Worm (Caenorhabditis elegans): Measurements from ENCODE around the gene F28H7.7.

Gene F28H7.7

DNA sequence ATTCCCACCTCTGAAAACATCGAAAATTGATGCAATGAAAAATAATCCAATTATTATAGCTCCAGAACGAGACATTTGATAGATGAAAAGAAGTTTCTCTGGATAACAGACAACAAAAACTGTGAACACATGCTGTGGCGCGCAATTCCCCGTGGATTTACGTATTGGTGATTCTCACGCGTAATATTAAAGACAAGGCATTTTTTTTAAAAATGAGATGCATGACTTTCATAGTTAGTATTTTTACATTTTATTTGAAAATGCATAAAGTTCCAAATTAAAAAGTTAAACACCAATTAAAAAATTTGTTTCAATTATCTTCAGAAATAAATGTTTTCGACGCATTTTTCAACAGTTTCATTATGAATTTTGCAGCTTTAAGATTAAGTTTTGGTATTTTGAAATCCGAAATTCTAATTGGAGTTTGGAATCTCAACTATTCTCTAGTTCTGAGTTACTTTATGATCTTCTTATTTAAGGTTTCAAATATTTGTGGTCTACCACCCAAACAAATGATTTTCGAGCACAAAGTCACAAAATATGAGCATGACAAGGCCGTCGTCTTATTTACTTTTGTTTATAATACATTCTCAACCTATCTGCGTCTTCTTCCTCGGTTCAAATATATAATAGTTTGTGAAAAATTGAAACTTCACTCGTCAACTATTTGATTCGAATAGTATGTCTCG lies 6.5 kb downstream of the F28H7.7 start, which contains the start of the genes selt-1.2 and F28H7.2:
Gene selt-1.2 (minus strand): TSS at position 101 of the 689 bp plus-strand sequence.
Gene F28H7.2 (plus strand): TSS at position 639 of the 689 bp plus-strand sequence.
- peak; percentile 4 for TF ChIP-seq nhr-20 (tag; optimal IDR thresholded peaks at IDR 0.05)
- TF ChIP-seq nhr-84 (tag; optimal IDR thresholded peaks at IDR 0.05): no peak
- TF ChIP-seq efl-1 (optimal IDR thresholded peaks at IDR 0.05): no peak
- TF ChIP-seq efl-1 (GFP tag; optimal IDR thresholded peaks at IDR 0.05 in 1 of 2): peak in 1 of 2 experiments; percentile 77

DNA sequence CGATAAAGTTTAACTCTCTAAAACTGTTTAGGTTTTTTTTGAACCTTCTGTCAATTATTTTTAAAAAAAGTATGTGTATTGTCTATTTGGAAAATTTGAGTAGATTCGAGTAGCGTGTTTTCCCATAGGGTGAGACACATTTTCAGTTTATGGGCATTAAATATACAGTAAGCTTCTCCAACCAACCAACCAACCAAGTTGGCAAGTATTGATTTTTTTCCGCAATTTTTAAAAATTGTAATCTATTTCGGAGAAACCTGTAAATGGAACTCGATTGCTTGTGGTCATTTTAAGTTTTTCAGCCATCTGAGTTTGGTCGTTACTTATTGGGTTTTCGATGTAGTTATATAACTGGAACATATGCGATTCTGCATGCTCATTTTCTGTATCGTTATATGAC lies 8.9 kb downstream of the F28H7.7 start, which contains the start of gene srj-21:
Gene srj-21 (plus strand): TSS at position 301 of the 400 bp plus-strand sequence.
- TF ChIP-seq unc-86 (tag; optimal IDR thresholded peaks at IDR 0.05) (no peak), nhr-90 (tag; optimal IDR thresholded peaks at IDR 0.05; ENCODE audit: poor library complexity) (no peak), sox-4 (tag; optimal IDR thresholded peaks at IDR 0.05) (no peak), C04F5.9 (tag; optimal IDR thresholded peaks at IDR 0.05) (no peak), lin-13 (GFP tag; optimal IDR thresholded peaks at IDR 0.05) (no peak), unc-98 (GFP tag; IDR thresholded peaks at IDR 0.05) (no peak), sup-37 (GFP tag; optimal IDR thresholded peaks at IDR 0.05) (no peak), fos-1 (tag; optimal IDR thresholded peaks at IDR 0.05) (no peak), skn-1 (tag; optimal IDR thresholded peaks at IDR 0.05) (no peak), aly-2 (tag; optimal IDR thresholded peaks at IDR 0.05) (no peak), nhr-77 (tag; optimal IDR thresholded peaks at IDR 0.05) (no peak)

- TF ChIP-seq unc-62 (GFP tag; optimal IDR thresholded peaks at IDR 0.05) (no peak), pag-3 (tag; optimal IDR thresholded peaks at IDR 0.05; ENCODE audit: borderline replicate concordance, insufficient read depth) (no peak), aha-1 (tag; optimal IDR thresholded peaks at IDR 0.05) (no peak), C04F5.9 (tag; optimal IDR thresholded peaks at IDR 0.05) (no peak), lin-13 (GFP tag; optimal IDR thresholded peaks at IDR 0.05) (no peak), nhr-71 (tag; optimal IDR thresholded peaks at IDR 0.05) (no peak), snpc-4 (tag; optimal IDR thresholded peaks at IDR 0.05) (no peak), snu-23 (GFP tag; optimal IDR thresholded peaks at IDR 0.05) (no peak), isw-1 (GFP tag; IDR thresholded peaks at IDR 0.05) (no peak), nhr-76 (tag; optimal IDR thresholded peaks at IDR 0.05) (no peak), nhr-47 (tag; optimal IDR thresholded peaks at IDR 0.05) (no peak), elt-3 (tag; optimal IDR thresholded peaks at IDR 0.05) (no peak), efl-1 (optimal IDR thresholded peaks at IDR 0.05) (no peak), efl-1 (GFP tag; optimal IDR thresholded peaks at IDR 0.05 in 1 of 2) (no peak)
Measured at ce11 chrV:10743649-10744048, 10.3 kb downstream of the F28H7.7 start, which contains the start of gene srj-22. TSS of gene srj-22 (minus strand) at chrV:10743749.

ce11 chrV:10741357-10741756 lies 12.6 kb downstream of the F28H7.7 start, which contains the start of gene ZC302.3:
TSS of gene ZC302.3 (minus strand) at chrV:10741457.
- TF ChIP-seq nhr-76 (tag; optimal IDR thresholded peaks at IDR 0.05) (no peak), dpl-1 (GFP tag; optimal IDR thresholded peaks at IDR 0.05) (no peak), efl-1 (optimal IDR thresholded peaks at IDR 0.05) (no peak), efl-1 (GFP tag; optimal IDR thresholded peaks at IDR 0.05 in 1 of 2) (peak in 1 of 2 experiments; percentile 69), nhr-12 (tag; optimal IDR thresholded peaks at IDR 0.05) (no peak), blmp-1 (tag; optimal IDR thresholded peaks at IDR 0.05) (no peak), mef-2 (tag; optimal IDR thresholded peaks at IDR 0.05) (no peak), fkh-8 (tag; optimal IDR thresholded peaks at IDR 0.05) (no peak)

DNA sequence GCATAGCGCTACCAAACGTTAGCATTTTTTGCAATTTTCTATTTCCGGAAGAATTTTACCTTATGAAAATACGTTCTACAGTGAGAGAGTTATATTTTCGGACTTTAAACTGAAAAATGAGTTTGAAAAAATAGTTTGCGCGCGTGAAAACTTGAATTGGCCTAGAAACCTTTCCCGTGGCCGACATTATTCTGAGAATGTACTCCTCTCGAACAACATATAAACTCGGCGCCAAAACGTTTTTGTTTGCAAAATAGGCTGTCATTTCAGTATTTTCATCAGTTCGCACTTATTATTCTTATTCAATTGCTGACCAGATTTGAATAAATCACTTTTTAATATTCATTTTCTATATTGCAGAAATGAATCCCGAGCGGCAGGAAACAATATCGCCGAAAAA lies 17.2 kb downstream of the F28H7.7 start, which contains the start of the genes mre-11 and wdr-5.3:
Gene mre-11 (minus strand): TSS at position 113 of the 400 bp plus-strand sequence.
Gene wdr-5.3 (plus strand): TSS at position 361 of the 400 bp plus-strand sequence.
- TF ChIP-seq ama-1 (optimal IDR thresholded peaks at IDR 0.05) (no peak), ztf-4 (tag; optimal IDR thresholded peaks at IDR 0.05) (no peak), nhr-19 (GFP tag; conservative IDR thresholded peaks at IDR 0.05) (peak; percentile 72), lin-13 (GFP tag; optimal IDR thresholded peaks at IDR 0.05) (peak; percentile 56), sox-4 (tag; optimal IDR thresholded peaks at IDR 0.05) (peak; percentile 52), unc-130 (tag; optimal IDR thresholded peaks at IDR 0.05) (peak; percentile 69), C04F5.9 (tag; optimal IDR thresholded peaks at IDR 0.05) (peak; percentile 29), zip-4 (GFP tag; optimal IDR thresholded peaks at IDR 0.05) (no peak), ets-5 (GFP tag; IDR thresholded peaks at IDR 0.05) (no peak), tlp-1 (tag; optimal IDR thresholded peaks at IDR 0.05) (no peak), pag-3 (tag; optimal IDR thresholded peaks at IDR 0.05; ENCODE audit: borderline replicate concordance, insufficient read depth) (no peak), nhr-90 (tag; optimal IDR thresholded peaks at IDR 0.05; ENCODE audit: poor library complexity) (peak; percentile 71), dsc-1 (tag; optimal IDR thresholded peaks at IDR 0.05) (no peak), efl-1 (optimal IDR thresholded peaks at IDR 0.05) (peak; percentile 70 to 90), efl-1 (GFP tag; optimal IDR thresholded peaks at IDR 0.05 in 1 of 2) (peak; percentile 89 to 99), hlh-4 (tag; optimal IDR thresholded peaks at IDR 0.05) (no peak), F16B12.6 (tag; optimal IDR thresholded peaks at IDR 0.05) (peak; percentile 33), lsy-2 (tag; optimal IDR thresholded peaks at IDR 0.05) (peak; percentile 65 to 77), nhr-11 (tag; optimal IDR thresholded peaks at IDR 0.05) (no peak), isw-1 (GFP tag; IDR thresholded peaks at IDR 0.05) (peak; percentile 46), snu-23 (GFP tag; optimal IDR thresholded peaks at IDR 0.05) (peak; percentile 80), nhr-20 (tag; optimal IDR thresholded peaks at IDR 0.05) (peak; percentile 80), ceh-82 (tag; optimal IDR thresholded peaks at IDR 0.05) (peak in 2 of 3 experiments; percentile 37), nhr-12 (tag; optimal IDR thresholded peaks at IDR 0.05) (no peak)

All from whole organism, L1 larva.